Fruit fly (Drosophila melanogaster): ENCODE data around the gene MED11.

MED11 gene

DNA sequence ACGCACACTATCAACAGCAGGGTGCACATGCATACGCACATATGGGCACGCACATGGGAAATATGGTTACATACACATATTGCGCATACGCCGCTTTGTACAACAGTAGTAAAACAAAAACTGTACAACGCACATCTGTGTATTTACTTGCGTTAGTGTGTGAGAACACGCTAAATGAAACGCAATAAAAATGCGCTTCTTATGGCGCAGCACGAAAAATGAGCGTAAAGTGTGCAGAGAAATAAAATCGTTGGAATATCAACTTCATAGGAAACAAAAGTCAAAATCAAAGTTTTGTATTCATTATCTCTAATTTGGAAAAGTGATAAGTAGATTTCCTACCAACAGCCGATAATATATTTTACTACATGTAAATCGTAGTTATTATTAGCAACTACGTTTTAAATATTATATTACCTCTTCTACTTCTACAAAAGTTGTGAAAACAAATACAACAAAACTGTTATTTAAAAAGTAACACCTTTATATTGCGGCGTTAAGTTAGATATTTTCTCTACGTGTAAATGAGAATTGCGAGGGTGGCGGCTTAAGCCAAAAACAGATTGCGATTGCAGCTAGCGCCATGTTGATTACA lies 10.7 kb downstream of the MED11 start (continued):
- peak; percentile 4 for TF ChIP-seq Mes4 (GFP tag; optimal IDR thresholded peaks at IDR 0.05)
- TF ChIP-seq CG12104 (GFP tag; optimal IDR thresholded peaks at IDR 0.05) = peak; percentile 42
- no peak; the same call in 1 of the 2 replicates for TF ChIP-seq sisA (GFP tag; IDR thresholded peaks at IDR 0.05)
- TF ChIP-seq insv (GFP tag; optimal IDR thresholded peaks at IDR 0.05) = no peak
- TF ChIP-seq ci (GFP tag; IDR thresholded peaks at IDR 0.05) = peak; percentile 66; the same call in 1 of the 3 replicates
- TF ChIP-seq Pdp1 (GFP tag; optimal IDR thresholded peaks at IDR 0.05) = peak in 1 of 2 experiments; percentile 13
- no peak for TF ChIP-seq schlank (tag; optimal IDR thresholded peaks at IDR 0.05)
- no peak for TF ChIP-seq cad (GFP tag; optimal IDR thresholded peaks at IDR 0.05)
- no peak for TF ChIP-seq bowl (GFP tag; IDR thresholded peaks at IDR 0.05)
- no peak; the same call in 1 of the 2 replicates for TF ChIP-seq ara (GFP tag; IDR thresholded peaks at IDR 0.05)
- peak; percentile 12; the same call in 1 of the 2 replicates for TF ChIP-seq Nf-YA (GFP tag; IDR thresholded peaks at IDR 0.05)
- TF ChIP-seq CG6765 (GFP tag; optimal IDR thresholded peaks at IDR 0.05) = no peak
- peak; percentile 43 for TF ChIP-seq CG8388 (GFP tag; optimal IDR thresholded peaks at IDR 0.05)
- no peak for TF ChIP-seq zen2 (GFP tag; IDR thresholded peaks at IDR 0.05; ENCODE audit: partially characterized antibody)
- no peak for TF ChIP-seq NK7.1 (GFP tag; optimal IDR thresholded peaks at IDR 0.05)
- TF ChIP-seq Hey (tag; optimal IDR thresholded peaks at IDR 0.05) = no peak
- TF ChIP-seq kni (GFP tag; optimal IDR thresholded peaks at IDR 0.05) = no peak
- no peak for TF ChIP-seq Ets97D (GFP tag; optimal IDR thresholded peaks at IDR 0.05)
- peak; percentile 87 for TF ChIP-seq Sox102F (GFP tag; optimal IDR thresholded peaks at IDR 0.05)
- peak; percentile 78 for TF ChIP-seq CG2678 (tag; optimal IDR thresholded peaks at IDR 0.05)
- TF ChIP-seq CG17186 (GFP tag; optimal IDR thresholded peaks at IDR 0.05) = peak; percentile 15
- TF ChIP-seq CG15073 (GFP tag; optimal IDR thresholded peaks at IDR 0.05) = no peak
- peak; percentile 24; the same call in 1 of the 3 replicates for TF ChIP-seq zfh1 (GFP tag; IDR thresholded peaks at IDR 0.05)
- TF ChIP-seq ttk (GFP tag; IDR thresholded peaks at IDR 0.05) = no peak; the same call in 1 of the 2 replicates
- no peak for TF ChIP-seq pb (GFP tag; optimal IDR thresholded peaks at IDR 0.05)
- TF ChIP-seq CG11247 (GFP tag; IDR thresholded peaks at IDR 0.05) = no peak
- no peak for TF ChIP-seq CG9876 (GFP tag; optimal IDR thresholded peaks at IDR 0.05)
- no peak for TF ChIP-seq sens-2 (GFP tag; IDR thresholded peaks at IDR 0.05)
- peak; percentile 0 for TF ChIP-seq CG6654 (GFP tag; optimal IDR thresholded peaks at IDR 0.05)
- peak; percentile 43 for TF ChIP-seq Max (GFP tag; optimal IDR thresholded peaks at IDR 0.05)
- TF ChIP-seq CG8290 (GFP tag; optimal IDR thresholded peaks at IDR 0.05) = no peak
- no peak for TF ChIP-seq CG8290 (tag; optimal IDR thresholded peaks at IDR 0.05)
- TF ChIP-seq dysf (GFP tag; IDR thresholded peaks at IDR 0.05) = peak; percentile 59; the same call in 2 of the 3 replicates
- TF ChIP-seq MBD-R2 (GFP tag; IDR thresholded peaks at IDR 0.05) = no peak
- no peak for TF ChIP-seq CG6854 (GFP tag; optimal IDR thresholded peaks at IDR 0.05)
- TF ChIP-seq CG18599 (GFP tag; optimal IDR thresholded peaks at IDR 0.05) = no peak
- TF ChIP-seq CG7839 (tag; optimal IDR thresholded peaks at IDR 0.05) = peak; percentile 60
- no peak for TF ChIP-seq Abd-B (GFP tag; optimal IDR thresholded peaks at IDR 0.05)
- no peak for TF ChIP-seq Stat92E (GFP tag; optimal IDR thresholded peaks at IDR 0.05)
- TF ChIP-seq fd102C (GFP tag; optimal IDR thresholded peaks at IDR 0.05) = no peak
- TF ChIP-seq z (GFP tag; IDR thresholded peaks at IDR 0.05) = no peak
- no peak for TF ChIP-seq her (GFP tag; optimal IDR thresholded peaks at IDR 0.05)
- TF ChIP-seq CG8924 (tag; optimal IDR thresholded peaks at IDR 0.05) = peak; percentile 70
- TF ChIP-seq Drgx (GFP tag; IDR thresholded peaks at IDR 0.05) = peak; percentile 87
- TF ChIP-seq CG4730 (GFP tag; IDR thresholded peaks at IDR 0.05) = no peak
- no peak for TF ChIP-seq vnd (GFP tag; IDR thresholded peaks at IDR 0.05; ENCODE audit: partially characterized antibody)
- peak; percentile 58 for TF ChIP-seq tgo (GFP tag; IDR thresholded peaks at IDR 0.05)
- TF ChIP-seq vfl (GFP tag; optimal IDR thresholded peaks at IDR 0.05) = no peak
- no peak for TF ChIP-seq CG6791 (GFP tag; IDR thresholded peaks at IDR 0.05; ENCODE audit: partially characterized antibody)
- peak; percentile 25 for TF ChIP-seq cwo (GFP tag; optimal IDR thresholded peaks at IDR 0.05)
